Fruit fly (Drosophila melanogaster) whole organism, embryonic: ENCODE results near the gene mRpL20.

Experiments used
- Abd-B ChIP-seq: fragments of 200-800 bp; sonication (Bioruptor generic); optimal IDR thresholded peaks from 2 replicates; lab custom pipeline; 2018; ENCODE audit warnings: missing biosample characterization, mild to moderate bottlenecking, missing genetic modification characterization, moderate library complexity
- Adf1 ChIP-seq: fragments of 200-800 bp; sonication (Bioruptor generic); IDR thresholded peaks from 2 replicates; pipeline ENCODE4 v1.3.6; 2022; ENCODE audit warnings: missing biosample characterization, missing genetic modification characterization
- Awh ChIP-seq: fragments of 200-800 bp; sonication (Bioruptor generic); IDR thresholded peaks from 2 replicates; pipeline ENCODE4, ENCODE4 v1.3.6; 2022; ENCODE audit warnings: missing biosample characterization, missing genetic modification characterization
- BEAF-32 ChIP-seq: fragments of 200-800 bp; sonication (Bioruptor generic); optimal IDR thresholded peaks from 3 replicates; lab custom pipeline; 2017; ENCODE audit warnings: missing biosample characterization, missing genetic modification characterization, mild to moderate bottlenecking, moderate library complexity, missing genetic modification reagents
- Blimp-1 ChIP-seq: fragments of 200-800 bp; sonication (Bioruptor generic); optimal IDR thresholded peaks from 3 replicates; lab custom pipeline; 2018; ENCODE audit warnings: missing biosample characterization, missing genetic modification characterization, mild to moderate bottlenecking, moderate library complexity, missing genetic modification reagents
- BtbVII ChIP-seq: fragments of 200-800 bp; sonication (Bioruptor generic); optimal IDR thresholded peaks from 3 replicates; lab custom pipeline; 2017; ENCODE audit warnings: missing biosample characterization, mild to moderate bottlenecking, missing genetic modification characterization
- C15 ChIP-seq: fragments of 200-800 bp; sonication (Bioruptor generic); IDR thresholded peaks from 3 replicates; pipeline ENCODE4 v1.3.6; 2022; ENCODE audit warnings: missing biosample characterization, missing genetic modification characterization
- CG1024 ChIP-seq: fragments of 200-800 bp; sonication (Bioruptor generic); IDR thresholded peaks from 2 replicates; pipeline ENCODE4 v1.3.6; 2022; ENCODE audit warnings: missing biosample characterization, missing genetic modification characterization
- CG1233 ChIP-seq: fragments of 200-800 bp; sonication (Bioruptor generic); optimal IDR thresholded peaks from 4 replicates; lab custom pipeline; 2018; ENCODE audit warnings: missing biosample characterization, mild to moderate bottlenecking, missing genetic modification characterization
- CG13287 ChIP-seq: fragments of 200-800 bp; sonication (Bioruptor generic); IDR thresholded peaks from 2 replicates; pipeline ENCODE4 v1.3.6; 2022; ENCODE audit warnings: missing biosample characterization, missing genetic modification characterization; ENCODE audit not compliant: partially characterized antibody
- CG1529 ChIP-seq: fragments of 200-800 bp; sonication (Bioruptor generic); optimal IDR thresholded peaks from 3 replicates; lab custom pipeline; 2018; ENCODE audit warnings: missing biosample characterization, missing genetic modification characterization
- CG15601 ChIP-seq: fragments of 200-800 bp; sonication (Bioruptor generic); optimal IDR thresholded peaks from 3 replicates; lab custom pipeline; 2019; ENCODE audit warnings: missing biosample characterization, mild to moderate bottlenecking, missing genetic modification characterization, moderate library complexity
- CG16813 ChIP-seq: fragments of 200-800 bp; sonication (Bioruptor generic); IDR thresholded peaks from 3 replicates; pipeline ENCODE4 v1.3.6; 2022; ENCODE audit warnings: missing biosample characterization, missing genetic modification characterization; ENCODE audit not compliant: partially characterized antibody
- CG17802 ChIP-seq: fragments of 200-800 bp; sonication (Bioruptor generic); optimal IDR thresholded peaks from 2 replicates; lab custom pipeline; 2018; ENCODE audit warnings: missing biosample characterization, mild to moderate bottlenecking, missing genetic modification characterization, moderate library complexity
- CG17912 ChIP-seq: fragments of 200-800 bp; sonication (Bioruptor generic); optimal IDR thresholded peaks from 2 replicates; lab custom pipeline; 2018; ENCODE audit warnings: missing biosample characterization, mild to moderate bottlenecking, missing genetic modification characterization
- CG18262 ChIP-seq: fragments of 200-800 bp; optimal IDR thresholded peaks from 3 replicates; lab custom pipeline; 2019; ENCODE audit warnings: missing biosample characterization, mild to moderate bottlenecking, missing genetic modification characterization, moderate library complexity
- CG30403 ChIP-seq: fragments of 200-800 bp; sonication (Bioruptor generic); optimal IDR thresholded peaks from 3 replicates; lab custom pipeline; 2016; ENCODE audit warnings: missing biosample characterization, missing genetic modification characterization
- CG30431 ChIP-seq: fragments of 200-800 bp; sonication (Bioruptor generic); optimal IDR thresholded peaks from 2 replicates; lab custom pipeline; 2017; ENCODE audit warnings: missing biosample characterization, missing genetic modification characterization
- CG32532 ChIP-seq: fragments of 200-800 bp; sonication (Bioruptor generic); IDR thresholded peaks from 2 replicates; pipeline ENCODE4 v1.3.6; 2022; ENCODE audit warnings: missing biosample characterization, missing genetic modification characterization
- CG4707 ChIP-seq: fragments of 200-800 bp; sonication (Bioruptor generic); optimal IDR thresholded peaks from 2 replicates; lab custom pipeline; 2018; ENCODE audit warnings: missing biosample characterization, mild to moderate bottlenecking, missing genetic modification characterization, moderate library complexity
- CG6689 ChIP-seq: fragments of 200-800 bp; sonication (Bioruptor generic); IDR thresholded peaks from 2 replicates; pipeline ENCODE4 v1.3.6; 2022; ENCODE audit warnings: missing biosample characterization, missing genetic modification characterization
- CG9727 ChIP-seq: fragments of 200-800 bp; sonication (Bioruptor generic); optimal IDR thresholded peaks from 3 replicates; lab custom pipeline; 2017; ENCODE audit warnings: missing biosample characterization, mild to moderate bottlenecking, missing genetic modification characterization
- Chrac-16 ChIP-seq: fragments of 200-800 bp; sonication (Bioruptor generic); optimal IDR thresholded peaks from 3 replicates; lab custom pipeline; 2016; ENCODE audit warnings: missing biosample characterization, missing genetic modification characterization
- Dll ChIP-seq: fragments of 200-800 bp; sonication (Bioruptor generic); IDR thresholded peaks from 4 replicates; pipeline ENCODE4 v1.3.6; 2022; ENCODE audit warnings: missing biosample characterization, missing genetic modification characterization; ENCODE audit not compliant: partially characterized antibody
- Eip74EF ChIP-seq, 2 experiments: fragments of 200-800 bp in 1 of 2; fragments of >200 bp in 1 of 2; sonication (Bioruptor generic) in 1 of 2; optimal IDR thresholded peaks; 2 replicates each; lab custom pipeline; 2017 to 2019; ENCODE audit warnings: missing biosample characterization in 2 of 2, missing genetic modification characterization in 2 of 2, mild to moderate bottlenecking in 1 of 2, moderate library complexity in 1 of 2
- HLH4C ChIP-seq: fragments of 200-800 bp; sonication (Bioruptor generic); IDR thresholded peaks from 3 replicates; pipeline ENCODE4 v1.3.6; 2022; ENCODE audit warnings: missing biosample characterization, missing genetic modification characterization; ENCODE audit not compliant: partially characterized antibody
- Hand ChIP-seq: fragments of 200-800 bp; sonication (Bioruptor generic); optimal IDR thresholded peaks from 2 replicates; lab custom pipeline; 2017; ENCODE audit warnings: mild to moderate bottlenecking, missing biosample characterization, missing genetic modification reagents, missing genetic modification characterization
- Lhr ChIP-seq: fragments of 200-800 bp; sonication (Bioruptor generic); optimal IDR thresholded peaks from 3 replicates; lab custom pipeline; 2017; ENCODE audit warnings: mild to moderate bottlenecking, missing biosample characterization, missing genetic modification reagents, missing genetic modification characterization
- MBD-R2 ChIP-seq: fragments of 200-800 bp; sonication (Bioruptor generic); IDR thresholded peaks from 2 replicates; pipeline ENCODE4 v1.3.6; 2022; ENCODE audit warnings: missing biosample characterization, missing genetic modification characterization
- Max ChIP-seq: fragments of 200-800 bp; sonication (Bioruptor generic); optimal IDR thresholded peaks from 2 replicates; lab custom pipeline; 2016; ENCODE audit warnings: missing biosample characterization, mild to moderate bottlenecking, missing genetic modification characterization
- NC2β ChIP-seq: fragments of 200-800 bp; sonication (Bioruptor generic); optimal IDR thresholded peaks from 2 replicates; lab custom pipeline; 2016; ENCODE audit warnings: missing biosample characterization, missing genetic modification characterization
- Neu2 ChIP-seq: fragments of 200-800 bp; sonication (Bioruptor generic); optimal IDR thresholded peaks from 3 replicates; lab custom pipeline; 2016; ENCODE audit warnings: missing biosample characterization, missing genetic modification characterization, borderline replicate concordance
- Pdp1 ChIP-seq, 2 experiments: fragments of 200-800 bp; sonication (Bioruptor generic); optimal IDR thresholded peaks; 3 replicates each; lab custom pipeline; 2016; ENCODE audit warnings: missing biosample characterization in 2 of 2, missing genetic modification characterization in 2 of 2, mild to moderate bottlenecking in 1 of 2, moderate library complexity in 1 of 2
- chn ChIP-seq: fragments of 200-800 bp; sonication (Bioruptor generic); optimal IDR thresholded peaks from 2 replicates; lab custom pipeline; 2016; ENCODE audit warnings: missing biosample characterization, missing genetic modification characterization
- eyg ChIP-seq: fragments of 200-800 bp; sonication (Bioruptor generic); optimal IDR thresholded peaks from 3 replicates; lab custom pipeline; 2016; ENCODE audit warnings: missing biosample characterization, missing genetic modification characterization
- ftz-f1 ChIP-seq: fragments of 200-800 bp; sonication (Bioruptor generic); optimal IDR thresholded peaks from 2 replicates; lab custom pipeline; 2016; ENCODE audit warnings: missing biosample characterization, missing genetic modification characterization
- grn ChIP-seq: fragments of 200-800 bp; sonication (Bioruptor generic); optimal IDR thresholded peaks from 3 replicates; lab custom pipeline; 2017; ENCODE audit warnings: missing biosample characterization, missing genetic modification characterization
- gt ChIP-seq: fragments of 200-800 bp; sonication (Bioruptor generic); IDR thresholded peaks from 2 replicates; pipeline ENCODE4 v1.3.6; 2022; ENCODE audit warnings: missing biosample characterization, missing genetic modification characterization
- ham ChIP-seq: fragments of 200-800 bp; sonication (Bioruptor generic); IDR thresholded peaks from 2 replicates; pipeline ENCODE4 v1.3.6; 2022; ENCODE audit warnings: missing biosample characterization, missing genetic modification characterization
- hth ChIP-seq: fragments of >200 bp; optimal IDR thresholded peaks from 2 replicates; lab custom pipeline; 2017; ENCODE audit warnings: inconsistent platforms
- knrl ChIP-seq: fragments of 200-800 bp; sonication (Bioruptor generic); IDR thresholded peaks from 3 replicates; pipeline ENCODE4 v1.3.6; 2022; ENCODE audit warnings: missing biosample characterization, missing genetic modification characterization; ENCODE audit not compliant: partially characterized antibody
- lbe ChIP-seq: fragments of 200-800 bp; sonication (Bioruptor generic); optimal IDR thresholded peaks from 2 replicates; lab custom pipeline; 2016; ENCODE audit warnings: missing biosample characterization, mild to moderate bottlenecking, missing genetic modification characterization
- odd ChIP-seq: fragments of 200-800 bp; sonication (Bioruptor generic); optimal IDR thresholded peaks from 2 replicates; lab custom pipeline; 2017; ENCODE audit warnings: missing biosample characterization, mild to moderate bottlenecking, missing genetic modification characterization
- pfk ChIP-seq: fragments of 200-800 bp; sonication (Bioruptor generic); optimal IDR thresholded peaks from 2 replicates; lab custom pipeline; 2018; ENCODE audit warnings: missing biosample characterization, mild to moderate bottlenecking, missing genetic modification characterization, moderate library complexity
- phol ChIP-seq: fragments of 200-800 bp; sonication (Bioruptor generic); optimal IDR thresholded peaks from 3 replicates; lab custom pipeline; 2018; ENCODE audit warnings: missing biosample characterization, mild to moderate bottlenecking, missing genetic modification characterization, moderate library complexity
- run ChIP-seq: fragments of 200-800 bp; sonication (Bioruptor generic); optimal IDR thresholded peaks from 3 replicates; lab custom pipeline; 2018; ENCODE audit warnings: missing biosample characterization, mild to moderate bottlenecking, missing genetic modification characterization
- slou ChIP-seq: fragments of 200-800 bp; sonication (Bioruptor generic); optimal IDR thresholded peaks from 3 replicates; lab custom pipeline; 2016; ENCODE audit warnings: missing biosample characterization, missing genetic modification characterization
- twi ChIP-seq: fragments of 200-800 bp; optimal IDR thresholded peaks from 2 replicates; lab custom pipeline; 2019; ENCODE audit warnings: missing biosample characterization, mild to moderate bottlenecking, missing genetic modification characterization, moderate library complexity

The mRpL20 gene

DNA sequence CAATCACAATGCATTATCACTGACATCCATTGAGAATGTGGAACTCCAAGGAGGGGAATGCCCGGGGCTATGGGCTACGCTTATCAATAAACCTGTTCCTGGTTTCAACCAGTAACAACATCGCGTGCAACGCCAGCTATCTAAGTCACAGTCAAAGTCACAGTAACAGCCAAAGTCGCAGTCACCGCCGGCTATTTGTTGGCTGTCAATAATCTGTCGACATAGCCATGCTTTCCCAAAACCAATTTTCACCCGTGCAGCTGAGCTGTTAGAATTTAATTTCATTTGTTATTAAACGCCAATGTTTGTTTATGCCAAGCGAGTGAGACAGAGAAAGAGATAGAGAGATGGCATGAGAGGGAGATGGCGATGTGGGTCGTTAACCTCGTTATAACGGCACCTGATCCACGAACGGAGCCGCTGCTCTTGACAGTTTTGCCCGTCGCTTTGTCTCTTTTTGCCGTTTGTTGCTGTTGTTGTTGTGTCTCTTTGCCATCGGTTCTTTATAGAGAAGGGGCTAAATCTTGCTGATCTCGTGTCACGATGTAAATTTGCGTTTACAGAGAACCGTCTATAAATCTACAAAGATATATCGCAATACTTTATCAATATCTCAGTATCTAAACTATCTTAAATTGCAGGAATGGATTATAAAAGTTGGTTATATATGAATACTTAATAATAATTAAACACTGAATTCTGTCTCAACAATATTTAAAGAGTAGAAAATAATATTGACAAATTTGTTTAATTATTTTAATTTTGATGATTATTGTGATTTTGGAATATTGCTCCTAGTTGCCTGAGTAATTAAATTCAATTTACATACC lies 14.6 kb upstream of the mRpL20 start (continued):
- TF ChIP-seq Dll (GFP tag; lab: Robert Waterston, UW), result peak; percentile 72
- no peak for TF ChIP-seq Neu2 (GFP tag; lab: Kevin White, UChicago)
- no peak for TF ChIP-seq slou (GFP tag; lab: Kevin White, UChicago)
- no peak for TF ChIP-seq MBD-R2 (GFP tag; lab: Robert Waterston, UW)
- no peak for TF ChIP-seq eyg
- peak; percentile 21 for TF ChIP-seq Abd-B (GFP tag; lab: Kevin White, UChicago)
- peak; percentile 62 for TF ChIP-seq Blimp-1 (GFP tag; lab: Kevin White, UChicago)
- TF ChIP-seq ham, result no peak
- TF ChIP-seq Eip74EF (GFP tag; optimal IDR thresholded peaks at IDR 0.05; lab: Kevin White, UChicago), result no peak
- no peak for TF ChIP-seq hth (lab: Kevin White, UChicago)
- peak; percentile 6 for TF ChIP-seq Chrac-16 (GFP tag; lab: Kevin White, UChicago)
- peak; percentile 4 for TF ChIP-seq Lhr
- TF ChIP-seq CG18262 (tag; lab: Kevin White, UChicago), result peak; percentile 71
- TF ChIP-seq CG17912 (GFP tag; lab: Kevin White, UChicago), result no peak
- TF ChIP-seq CG6689 (GFP tag; lab: Robert Waterston, UW), result no peak
- TF ChIP-seq C15 (GFP tag; lab: Robert Waterston, UW), result no peak
- no peak for TF ChIP-seq gt
- TF ChIP-seq CG30431 (GFP tag; lab: Kevin White, UChicago), result no peak
- no peak for TF ChIP-seq CG1233 (GFP tag; lab: Kevin White, UChicago)
- TF ChIP-seq twi (tag; lab: Kevin White, UChicago), result no peak
- TF ChIP-seq BEAF-32, result peak; percentile 64
- TF ChIP-seq CG4707, result peak; percentile 59
- TF ChIP-seq knrl (GFP tag; lab: Robert Waterston, UW), result peak; percentile 29; the same call in 1 of the 3 replicates
- TF ChIP-seq chn, result no peak
- no peak for TF ChIP-seq odd (GFP tag; lab: Kevin White, UChicago)
- no peak for TF ChIP-seq CG17802 (tag; lab: Kevin White, UChicago)
- TF ChIP-seq Adf1 (GFP tag; lab: Robert Waterston, UW), result no peak
- TF ChIP-seq NC2β (GFP tag; lab: Kevin White, UChicago), result peak; percentile 26
- peak; percentile 15 for TF ChIP-seq CG30403 (GFP tag; lab: Kevin White, UChicago)
- TF ChIP-seq BtbVII (GFP tag; lab: Kevin White, UChicago), result no peak
- TF ChIP-seq CG16813, result peak; percentile 60; the same call in 2 of the 3 replicates
- TF ChIP-seq Pdp1 (GFP tag; optimal IDR thresholded peaks at IDR 0.05; lab: Kevin White, UChicago), result peak in 1 of 2 experiments; percentile 9
- no peak for TF ChIP-seq lbe (GFP tag; lab: Kevin White, UChicago)
- TF ChIP-seq CG13287, result peak; percentile 41; the same call in 1 of the 2 replicates
- no peak for TF ChIP-seq Awh (GFP tag; lab: Robert Waterston, UW)
- no peak for TF ChIP-seq Max (GFP tag; lab: Kevin White, UChicago)
- TF ChIP-seq Hand (GFP tag; lab: Kevin White, UChicago), result no peak
- no peak for TF ChIP-seq ftz-f1
- TF ChIP-seq grn, result no peak
- no peak for TF ChIP-seq run (tag; lab: Kevin White, UChicago)
- TF ChIP-seq CG1024, result 0 out of 2 replicates have a peak, but pooled peaks have one; percentile 5
- TF ChIP-seq HLH4C (GFP tag; lab: Robert Waterston, UW), result no peak
- TF ChIP-seq CG1529 (GFP tag; lab: Kevin White, UChicago), result peak; percentile 29
- TF ChIP-seq phol (tag; lab: Kevin White, UChicago), result peak; percentile 37
- TF ChIP-seq CG32532 (GFP tag; lab: Robert Waterston, UW), result no peak
- TF ChIP-seq CG9727 (GFP tag; lab: Kevin White, UChicago), result peak; percentile 60
- no peak for TF ChIP-seq pfk (GFP tag; lab: Kevin White, UChicago)
- peak; percentile 93 for TF ChIP-seq CG15601 (tag; lab: Kevin White, UChicago)
